Worm (Caenorhabditis elegans): ENCODE results near the gene T22F3.7.

ce11 chrV:3631591-3631990, 31.1 kb upstream of the T22F3.7 start, which contains the start of gene F59B1.6:
- TF ChIP-seq nhr-11 (tag; optimal IDR thresholded peaks at IDR 0.05) (no peak), ceh-14 (tag; optimal IDR thresholded peaks at IDR 0.05) (no peak), npax-4 (tag; optimal IDR thresholded peaks at IDR 0.05) (no peak), tbx-7 (tag; optimal IDR thresholded peaks at IDR 0.05) (no peak), pat-9 (tag; optimal IDR thresholded peaks at IDR 0.05) (no peak), fkh-10 (GFP tag; optimal IDR thresholded peaks at IDR 0.05) (no peak)

Measured in whole organism, late embryonic.